Fruit fly (Drosophila melanogaster) whole organism, embryonic: ENCODE results near the gene CG1943.

Experiments used
- Atf6 ChIP-seq: fragments of 200-800 bp; sonication (Bioruptor generic); IDR thresholded peaks from 2 replicates; pipeline ENCODE4 v1.3.6; 2022; ENCODE audit warnings: missing biosample characterization, missing genetic modification characterization
- Bteb2 ChIP-seq: fragments of 200-800 bp; sonication (Bioruptor generic); optimal IDR thresholded peaks from 2 replicates; lab custom pipeline; 2016; ENCODE audit warnings: missing biosample characterization, missing genetic modification characterization
- C15 ChIP-seq: fragments of 200-800 bp; sonication (Bioruptor generic); IDR thresholded peaks from 3 replicates; pipeline ENCODE4 v1.3.6; 2022; ENCODE audit warnings: missing biosample characterization, missing genetic modification characterization
- CG12071 ChIP-seq: fragments of 200-800 bp; sonication (Bioruptor generic); optimal IDR thresholded peaks from 3 replicates; lab custom pipeline; 2018; ENCODE audit warnings: missing biosample characterization, mild to moderate bottlenecking, missing genetic modification characterization
- CG12299 ChIP-seq: fragments of 200-800 bp; sonication (Bioruptor generic); optimal IDR thresholded peaks from 2 replicates; lab custom pipeline; 2018; ENCODE audit warnings: missing biosample characterization, mild to moderate bottlenecking, missing genetic modification characterization
- CG13287 ChIP-seq: fragments of 200-800 bp; sonication (Bioruptor generic); IDR thresholded peaks from 2 replicates; pipeline ENCODE4 v1.3.6; 2022; ENCODE audit warnings: missing biosample characterization, missing genetic modification characterization; ENCODE audit not compliant: partially characterized antibody
- CG15269 ChIP-seq: fragments of 200-800 bp; sonication (Bioruptor generic); optimal IDR thresholded peaks from 2 replicates; lab custom pipeline; 2018; ENCODE audit warnings: missing biosample characterization, mild to moderate bottlenecking, missing genetic modification characterization, moderate library complexity
- CG15514 ChIP-seq: fragments of 200-800 bp; sonication (Bioruptor generic); optimal IDR thresholded peaks from 3 replicates; lab custom pipeline; 2017; ENCODE audit warnings: missing biosample characterization, missing genetic modification characterization, mild to moderate bottlenecking, moderate library complexity, missing genetic modification reagents
- CG1602 ChIP-seq: fragments of 200-800 bp; sonication (Bioruptor generic); optimal IDR thresholded peaks from 3 replicates; lab custom pipeline; 2016; ENCODE audit warnings: missing biosample characterization, missing genetic modification characterization
- CG16779 ChIP-seq: fragments of 200-800 bp; sonication (Bioruptor generic); IDR thresholded peaks from 2 replicates; pipeline ENCODE4 v1.3.6; 2022; ENCODE audit warnings: missing biosample characterization, missing genetic modification characterization
- CG17829 ChIP-seq: fragments of 200-800 bp; optimal IDR thresholded peaks from 2 replicates; lab custom pipeline; 2019; ENCODE audit warnings: missing biosample characterization, mild to moderate bottlenecking, missing genetic modification characterization, moderate library complexity
- CG18476 ChIP-seq: fragments of 200-800 bp; sonication (Bioruptor generic); optimal IDR thresholded peaks from 2 replicates; lab custom pipeline; 2016; ENCODE audit warnings: missing biosample characterization, mild to moderate bottlenecking, missing genetic modification characterization
- CG18619 ChIP-seq: fragments of 200-800 bp; sonication (Bioruptor generic); optimal IDR thresholded peaks from 3 replicates; lab custom pipeline; 2017; ENCODE audit warnings: missing biosample characterization, mild to moderate bottlenecking, missing genetic modification characterization
- CG30020 ChIP-seq: fragments of 200-800 bp; optimal IDR thresholded peaks from 2 replicates; lab custom pipeline; 2019; ENCODE audit warnings: missing biosample characterization, mild to moderate bottlenecking, missing genetic modification characterization, moderate library complexity
- CG3163 ChIP-seq: fragments of 200-800 bp; sonication (Bioruptor generic); optimal IDR thresholded peaks from 3 replicates; lab custom pipeline; 2016; ENCODE audit warnings: missing biosample characterization, missing genetic modification characterization
- CG3838 ChIP-seq: fragments of 200-800 bp; sonication (Bioruptor generic); optimal IDR thresholded peaks from 3 replicates; lab custom pipeline; 2016; ENCODE audit warnings: missing biosample characterization, missing genetic modification characterization
- CG3847 ChIP-seq: fragments of 200-800 bp; sonication (Bioruptor generic); IDR thresholded peaks from 2 replicates; pipeline ENCODE4 v1.3.6; 2022; ENCODE audit warnings: missing biosample characterization, missing genetic modification characterization
- CG4360 ChIP-seq: fragments of 200-800 bp; sonication (Bioruptor generic); IDR thresholded peaks from 2 replicates; pipeline ENCODE4 v1.3.6; 2022; ENCODE audit warnings: missing biosample characterization, missing genetic modification characterization
- CG43689 ChIP-seq: fragments of 200-800 bp; sonication (Bioruptor generic); IDR thresholded peaks from 2 replicates; pipeline ENCODE4 v1.3.6; 2022; ENCODE audit warnings: missing biosample characterization, missing genetic modification characterization
- CG6689 ChIP-seq: fragments of 200-800 bp; sonication (Bioruptor generic); IDR thresholded peaks from 2 replicates; pipeline ENCODE4 v1.3.6; 2022; ENCODE audit warnings: missing biosample characterization, missing genetic modification characterization
- CHES-1-like ChIP-seq: fragments of 200-800 bp; sonication (Bioruptor generic); optimal IDR thresholded peaks from 2 replicates; lab custom pipeline; 2016; ENCODE audit warnings: missing biosample characterization, missing genetic modification characterization
- D19B ChIP-seq: fragments of 200-800 bp; sonication (Bioruptor generic); optimal IDR thresholded peaks from 2 replicates; lab custom pipeline; 2017; ENCODE audit warnings: missing biosample characterization, mild to moderate bottlenecking, missing genetic modification characterization
- H2.0 ChIP-seq: fragments of 200-800 bp; sonication (Bioruptor generic); IDR thresholded peaks from 2 replicates; pipeline ENCODE4 v1.3.6; 2022; ENCODE audit warnings: missing biosample characterization, missing genetic modification characterization
- HLH3B ChIP-seq: fragments of 200-800 bp; sonication (Bioruptor generic); IDR thresholded peaks from 2 replicates; pipeline ENCODE4 v1.3.6; 2022; ENCODE audit warnings: missing biosample characterization, missing genetic modification characterization
- Hmr ChIP-seq: fragments of 200-800 bp; sonication (Bioruptor generic); optimal IDR thresholded peaks from 3 replicates; lab custom pipeline; 2017; ENCODE audit warnings: mild to moderate bottlenecking, missing biosample characterization, missing genetic modification reagents, missing genetic modification characterization
- Med ChIP-seq: fragments of 200-800 bp; sonication (Bioruptor generic); peaks from one replicate; lab custom pipeline; 2016; ENCODE audit warnings: missing biosample characterization, missing genetic modification characterization, mild to moderate bottlenecking, inconsistent platforms, moderate library complexity
- Mes4 ChIP-seq: fragments of 200-800 bp; sonication (Bioruptor generic); optimal IDR thresholded peaks from 2 replicates; lab custom pipeline; 2016; ENCODE audit warnings: missing biosample characterization, missing genetic modification characterization
- Optix ChIP-seq: fragments of 200-800 bp; sonication (Bioruptor generic); IDR thresholded peaks from 3 replicates; pipeline ENCODE4 v1.3.6; 2022; ENCODE audit warnings: missing biosample characterization, missing genetic modification characterization
- TFAM ChIP-seq: fragments of 200-800 bp; sonication (Bioruptor generic); optimal IDR thresholded peaks from 2 replicates; lab custom pipeline; 2017; ENCODE audit warnings: missing biosample characterization, missing genetic modification characterization, inconsistent platforms
- Usf ChIP-seq: fragments of 200-800 bp; sonication (Bioruptor generic); optimal IDR thresholded peaks from 2 replicates; lab custom pipeline; 2017; ENCODE audit warnings: missing genotype, missing biosample characterization, missing genetic modification characterization
- ac ChIP-seq: fragments of 200-800 bp; sonication (Bioruptor generic); optimal IDR thresholded peaks from 3 replicates; lab custom pipeline; 2017; ENCODE audit warnings: missing biosample characterization, mild to moderate bottlenecking, missing genetic modification characterization
- ara ChIP-seq: fragments of 200-800 bp; sonication (Bioruptor generic); IDR thresholded peaks from 2 replicates; pipeline ENCODE4 v1.3.6; 2022; ENCODE audit warnings: missing biosample characterization, missing genetic modification characterization
- ash1 ChIP-seq: fragments of 200-800 bp; sonication (Bioruptor generic); optimal IDR thresholded peaks from 2 replicates; lab custom pipeline; 2018; ENCODE audit warnings: missing biosample characterization, mild to moderate bottlenecking, missing genetic modification characterization
- bbx ChIP-seq: fragments of 200-800 bp; sonication (Bioruptor generic); IDR thresholded peaks from 2 replicates; pipeline ENCODE4 v1.3.6; 2022; ENCODE audit warnings: missing biosample characterization, missing genetic modification characterization; ENCODE audit not compliant: partially characterized antibody
- cas ChIP-seq: fragments of 200-800 bp; sonication (Bioruptor generic); IDR thresholded peaks from 2 replicates; pipeline ENCODE4 v1.3.6; 2022; ENCODE audit warnings: missing biosample characterization, missing genetic modification characterization
- gfzf ChIP-seq: fragments of 200-800 bp; sonication (Bioruptor generic); optimal IDR thresholded peaks from 2 replicates; lab custom pipeline; 2016; ENCODE audit warnings: missing biosample characterization, mild to moderate bottlenecking, missing genetic modification characterization, moderate library complexity
- gsb-n ChIP-seq: fragments of 200-800 bp; sonication (Bioruptor generic); optimal IDR thresholded peaks from 3 replicates; lab custom pipeline; 2018; ENCODE audit warnings: missing biosample characterization, mild to moderate bottlenecking, missing genetic modification characterization
- gt ChIP-seq: fragments of 200-800 bp; sonication (Bioruptor generic); IDR thresholded peaks from 2 replicates; pipeline ENCODE4 v1.3.6; 2022; ENCODE audit warnings: missing biosample characterization, missing genetic modification characterization
- hb ChIP-seq: fragments of 200-800 bp; sonication (Bioruptor generic); IDR thresholded peaks from 3 replicates; pipeline ENCODE4 v1.3.6; 2022; ENCODE audit warnings: missing biosample characterization, missing genetic modification characterization; ENCODE audit not compliant: partially characterized antibody
- ind ChIP-seq: fragments of 200-800 bp; sonication (Bioruptor generic); optimal IDR thresholded peaks from 3 replicates; lab custom pipeline; 2016; ENCODE audit warnings: missing biosample characterization, missing genetic modification characterization
- inv ChIP-seq: fragments of 200-800 bp; sonication (Bioruptor generic); IDR thresholded peaks from 2 replicates; pipeline ENCODE4 v1.3.6; 2022; ENCODE audit warnings: missing biosample characterization, missing genetic modification characterization; ENCODE audit not compliant: partially characterized antibody
- kah ChIP-seq: fragments of 200-800 bp; sonication (Bioruptor generic); optimal IDR thresholded peaks from 2 replicates; lab custom pipeline; 2018; ENCODE audit warnings: missing biosample characterization, mild to moderate bottlenecking, missing genetic modification characterization
- nau ChIP-seq: fragments of 200-800 bp; sonication (Bioruptor generic); optimal IDR thresholded peaks from 3 replicates; lab custom pipeline; 2017; ENCODE audit warnings: missing biosample characterization, mild to moderate bottlenecking, missing genetic modification characterization, missing genetic modification reagents
- ranshi ChIP-seq: fragments of 200-800 bp; sonication (Bioruptor generic); IDR thresholded peaks from 2 replicates; pipeline ENCODE4 v1.3.6; 2022; ENCODE audit warnings: missing biosample characterization, missing genetic modification characterization
- sens-2 ChIP-seq: fragments of 200-800 bp; sonication (Bioruptor generic); IDR thresholded peaks from 2 replicates; pipeline ENCODE4 v1.3.6; 2022; ENCODE audit warnings: missing biosample characterization, missing genetic modification characterization
- seq ChIP-seq: fragments of 200-800 bp; sonication (Bioruptor generic); IDR thresholded peaks from 2 replicates; pipeline ENCODE4 v1.3.6; 2022; ENCODE audit warnings: missing biosample characterization, missing genetic modification characterization
- sima ChIP-seq: fragments of 200-800 bp; sonication (Bioruptor generic); optimal IDR thresholded peaks from 2 replicates; lab custom pipeline; 2016; ENCODE audit warnings: missing biosample characterization, missing genetic modification characterization
- slou ChIP-seq: fragments of 200-800 bp; sonication (Bioruptor generic); optimal IDR thresholded peaks from 3 replicates; lab custom pipeline; 2016; ENCODE audit warnings: missing biosample characterization, missing genetic modification characterization
- tll ChIP-seq, 2 experiments: fragments of 200-800 bp in 1 of 2; fragments of >200 bp in 1 of 2; sonication (Bioruptor generic) in 1 of 2; optimal IDR thresholded peaks; 2 replicates each; lab custom pipeline; 2017 to 2019; ENCODE audit warnings: missing biosample characterization in 2 of 2, missing genetic modification characterization in 2 of 2, mild to moderate bottlenecking in 1 of 2, moderate library complexity in 1 of 2
- unpg ChIP-seq: fragments of 200-800 bp; sonication (Bioruptor generic); optimal IDR thresholded peaks from 3 replicates; lab custom pipeline; 2018; ENCODE audit warnings: missing biosample characterization, mild to moderate bottlenecking, missing genetic modification characterization, moderate library complexity

The CG1943 gene

dm6 chr3R:7123699-7124098, 49.0 kb downstream of the CG1943 start (continued):
- TF ChIP-seq sens-2 (GFP tag; lab: Robert Waterston, UW) = no peak
- no peak for TF ChIP-seq CG15269 (tag; lab: Kevin White, UChicago)
- no peak for TF ChIP-seq CG30020 (tag; lab: Kevin White, UChicago)
- TF ChIP-seq CG3163 (GFP tag; lab: Kevin White, UChicago) = no peak
- TF ChIP-seq Atf6 = no peak
- TF ChIP-seq CG16779 (GFP tag; lab: Robert Waterston, UW) = no peak
- TF ChIP-seq seq = peak; percentile 23; the same call in 1 of the 2 replicates
- TF ChIP-seq gfzf (GFP tag; lab: Kevin White, UChicago) = no peak
- TF ChIP-seq ara (GFP tag; lab: Robert Waterston, UW) = no peak
- no peak for TF ChIP-seq C15 (GFP tag; lab: Robert Waterston, UW)
- TF ChIP-seq CG6689 (GFP tag; lab: Robert Waterston, UW) = no peak
- TF ChIP-seq CG4360 (GFP tag; lab: Robert Waterston, UW) = peak; percentile 100
- TF ChIP-seq ranshi (GFP tag; lab: Robert Waterston, UW) = no peak
- no peak for TF ChIP-seq Mes4 (GFP tag; lab: Kevin White, UChicago)
- no peak for TF ChIP-seq CG15514 (GFP tag; lab: Kevin White, UChicago)
- TF ChIP-seq bbx = peak; percentile 8; the same call in 1 of the 2 replicates
- peak; percentile 90 for TF ChIP-seq kah (GFP tag; lab: Kevin White, UChicago)
- TF ChIP-seq Med = no peak
- peak; percentile 23 for TF ChIP-seq CG12071
- TF ChIP-seq ac = no peak
- no peak for TF ChIP-seq TFAM

dm6 chr3R:7124109-7124639, 49.5 kb downstream of the CG1943 start, which contains the start of the genes Alh and CG10098:
Alh (minus strand) TSS chr3R:7124185.
CG10098 (plus strand) TSS chr3R:7124548.
- TF ChIP-seq ind (GFP tag; lab: Kevin White, UChicago) (peak; percentile 92), nau (GFP tag; lab: Kevin White, UChicago) (no peak), Hmr (GFP tag; lab: Kevin White, UChicago) (peak; percentile 84), CG6689 (GFP tag; lab: Robert Waterston, UW) (peak; percentile 73), CG43689 (peak; percentile 67), inv (GFP tag; lab: Robert Waterston, UW) (peak; percentile 73), CG3847 (peak; percentile 82), cas (GFP tag; lab: Robert Waterston, UW) (no peak), H2.0 (peak; percentile 69), CG1602 (GFP tag; lab: Kevin White, UChicago) (peak; percentile 90), Optix (GFP tag; lab: Robert Waterston, UW) (peak; percentile 23; the same call in 1 of the 3 replicates), ash1 (no peak), CG17829 (peak; percentile 78), sima (no peak), tll (GFP tag; optimal IDR thresholded peaks at IDR 0.05; lab: Kevin White, UChicago) (peak; percentile 43 to 80), Bteb2 (peak; percentile 74), CG12299 (peak; percentile 56), Usf (GFP tag; lab: Kevin White, UChicago) (peak; percentile 71), CG3838 (peak; percentile 61), gsb-n (peak; percentile 57), slou (GFP tag; lab: Kevin White, UChicago) (peak; percentile 72), unpg (GFP tag; lab: Kevin White, UChicago) (peak; percentile 68), gt (GFP tag; lab: Robert Waterston, UW) (peak; percentile 56; the same call in 1 of the 2 replicates), CG13287 (GFP tag; lab: Robert Waterston, UW) (peak; percentile 71), CHES-1-like (peak; percentile 53), hb (peak; percentile 72; the same call in 2 of the 3 replicates), CG18619 (GFP tag; lab: Kevin White, UChicago) (peak; percentile 85), HLH3B (GFP tag; lab: Robert Waterston, UW) (peak; percentile 70), D19B (GFP tag; lab: Kevin White, UChicago) (peak; percentile 72), CG18476 (GFP tag; lab: Kevin White, UChicago) (peak; percentile 76)
